Fruit fly (Drosophila melanogaster) whole organism, prepupa: ENCODE data around the gene Syt1.

Source experiments
- CG10631 ChIP-seq: fragments of 200-800 bp; sonication (Bioruptor generic); optimal IDR thresholded peaks from 2 replicates; lab custom pipeline; 2016; ENCODE audit warnings: missing biosample characterization, missing genetic modification characterization
- CG11762 ChIP-seq: fragments of 200-800 bp; sonication (Bioruptor generic); optimal IDR thresholded peaks from 3 replicates; lab custom pipeline; 2016; ENCODE audit warnings: missing biosample characterization, missing genetic modification characterization; ENCODE audit not compliant: insufficient read depth
- CG15336 ChIP-seq: fragments of 200-800 bp; sonication (Bioruptor generic); IDR thresholded peaks from 2 replicates; pipeline ENCODE4 v1.3.6; 2022; ENCODE audit warnings: missing biosample characterization, missing genetic modification characterization
- CG1621 ChIP-seq: fragments of 200-800 bp; sonication (Bioruptor generic); optimal IDR thresholded peaks from 3 replicates; lab custom pipeline; 2018; ENCODE audit warnings: missing biosample characterization, mild to moderate bottlenecking, missing genetic modification characterization
- CG3032 ChIP-seq: fragments of 200-800 bp; optimal IDR thresholded peaks from 2 replicates; lab custom pipeline; 2019; ENCODE audit warnings: missing biosample characterization, mild to moderate bottlenecking, missing genetic modification characterization, moderate library complexity
- CG31627 ChIP-seq: fragments of 200-800 bp; sonication (Bioruptor generic); optimal IDR thresholded peaks from 3 replicates; lab custom pipeline; 2016; ENCODE audit warnings: missing biosample characterization, missing genetic modification characterization
- CG32006 ChIP-seq: fragments of 200-800 bp; sonication (Bioruptor generic); optimal IDR thresholded peaks from 3 replicates; lab custom pipeline; 2017; ENCODE audit warnings: missing biosample characterization, mild to moderate bottlenecking, missing genetic modification characterization
- CG34406 ChIP-seq: fragments of 200-800 bp; sonication (Bioruptor generic); optimal IDR thresholded peaks from 3 replicates; lab custom pipeline; 2016; ENCODE audit warnings: missing biosample characterization, missing genetic modification characterization
- CG3919 ChIP-seq: fragments of 200-800 bp; sonication (Bioruptor generic); optimal IDR thresholded peaks from 3 replicates; lab custom pipeline; 2016; ENCODE audit warnings: missing biosample characterization, missing genetic modification characterization
- CG6163 ChIP-seq: fragments of 200-800 bp; sonication (Bioruptor generic); IDR thresholded peaks from 3 replicates; pipeline ENCODE4 v1.3.6; 2022; ENCODE audit warnings: missing biosample characterization, missing genetic modification characterization
- CG6276 ChIP-seq: fragments of 200-800 bp; sonication (Bioruptor generic); optimal IDR thresholded peaks from 2 replicates; lab custom pipeline; 2017; ENCODE audit warnings: missing biosample characterization, mild to moderate bottlenecking, missing genetic modification characterization
- CG6792 ChIP-seq: fragments of 200-800 bp; sonication (Bioruptor generic); optimal IDR thresholded peaks from 3 replicates; lab custom pipeline; 2016; ENCODE audit warnings: missing biosample characterization, missing genetic modification characterization
- CG6808 ChIP-seq: fragments of 200-800 bp; sonication (Bioruptor generic); optimal IDR thresholded peaks from 3 replicates; lab custom pipeline; 2017; ENCODE audit warnings: missing biosample characterization, missing genetic modification characterization, mild to moderate bottlenecking, moderate library complexity, missing genetic modification reagents
- CG6854 ChIP-seq: fragments of 200-800 bp; sonication (Bioruptor generic); optimal IDR thresholded peaks from 2 replicates; lab custom pipeline; 2017; ENCODE audit warnings: missing biosample characterization, mild to moderate bottlenecking, missing genetic modification characterization
- CG7368 ChIP-seq: fragments of 200-800 bp; sonication (Bioruptor generic); optimal IDR thresholded peaks from 3 replicates; lab custom pipeline; 2016; ENCODE audit warnings: missing biosample characterization, missing genetic modification characterization
- CG8119 ChIP-seq: fragments of 200-800 bp; sonication (Bioruptor generic); IDR thresholded peaks from 3 replicates; pipeline ENCODE4 v1.3.6; 2022; ENCODE audit warnings: missing biosample characterization, missing genetic modification characterization
- CG8632 ChIP-seq: fragments of 200-800 bp; sonication (Bioruptor generic); optimal IDR thresholded peaks from 3 replicates; lab custom pipeline; 2016; ENCODE audit warnings: missing biosample characterization, missing genetic modification characterization
- Eip78C ChIP-seq: fragments of 200-800 bp; sonication (Bioruptor generic); peaks from one replicate; lab custom pipeline; 2016; ENCODE audit warnings: missing biosample characterization, missing genetic modification characterization
- Ets96B ChIP-seq: fragments of 200-800 bp; optimal IDR thresholded peaks from 2 replicates; lab custom pipeline; 2019; ENCODE audit warnings: missing biosample characterization, mild to moderate bottlenecking, missing genetic modification characterization, moderate library complexity
- Gug ChIP-seq: fragments of 200-800 bp; sonication (Bioruptor generic); IDR thresholded peaks from 2 replicates; pipeline ENCODE4 v1.3.6; 2022; ENCODE audit warnings: missing biosample characterization, missing genetic modification characterization
- Hr38 ChIP-seq: sonication (Bioruptor generic); optimal IDR thresholded peaks from 2 replicates; lab custom pipeline; 2016; ENCODE audit warnings: missing biosample characterization, missing genetic modification characterization
- Hr4 ChIP-seq: fragments of 200-800 bp; sonication (Bioruptor generic); optimal IDR thresholded peaks from 3 replicates; lab custom pipeline; 2016; ENCODE audit warnings: missing biosample characterization, missing genetic modification characterization
- Lpt ChIP-seq: fragments of 200-800 bp; sonication (Bioruptor generic); optimal IDR thresholded peaks from 3 replicates; lab custom pipeline; 2016; ENCODE audit warnings: missing biosample characterization, missing genetic modification characterization
- OdsH ChIP-seq: fragments of 200-800 bp; sonication (Bioruptor generic); optimal IDR thresholded peaks from 3 replicates; lab custom pipeline; 2016; ENCODE audit warnings: missing biosample characterization, missing genetic modification characterization
- Smox ChIP-seq: fragments of 200-800 bp; sonication (Bioruptor generic); optimal IDR thresholded peaks from 3 replicates; lab custom pipeline; 2016; ENCODE audit warnings: missing biosample characterization, missing genetic modification characterization
- Sox102F ChIP-seq: fragments of 200-800 bp; sonication (Bioruptor generic); optimal IDR thresholded peaks from 2 replicates; lab custom pipeline; 2016; ENCODE audit warnings: missing biosample characterization, mild to moderate bottlenecking, missing genetic modification characterization
- Sox14 ChIP-seq: fragments of 200-800 bp; sonication (Bioruptor generic); optimal IDR thresholded peaks from 3 replicates; lab custom pipeline; 2016; ENCODE audit warnings: missing biosample characterization, missing genetic modification characterization
- achi ChIP-seq: fragments of 200-800 bp; sonication (Bioruptor generic); optimal IDR thresholded peaks from 3 replicates; lab custom pipeline; 2016; ENCODE audit warnings: missing biosample characterization, missing genetic modification characterization
- acj6 ChIP-seq: fragments of 200-800 bp; sonication (Bioruptor generic); optimal IDR thresholded peaks from 3 replicates; lab custom pipeline; 2016; ENCODE audit warnings: missing biosample characterization, missing genetic modification characterization
- cyc ChIP-seq: fragments of 200-800 bp; sonication (Bioruptor generic); optimal IDR thresholded peaks from 3 replicates; lab custom pipeline; 2016; ENCODE audit warnings: missing biosample characterization, missing genetic modification characterization
- dac ChIP-seq: fragments of 200-800 bp; sonication (Bioruptor generic); optimal IDR thresholded peaks from 2 replicates; lab custom pipeline; 2017; ENCODE audit warnings: missing biosample characterization, mild to moderate bottlenecking, missing genetic modification characterization
- dsx ChIP-seq: fragments of 200-800 bp; optimal IDR thresholded peaks from 3 replicates; lab custom pipeline; 2019; ENCODE audit warnings: missing biosample characterization, mild to moderate bottlenecking, missing genetic modification characterization, moderate library complexity; ENCODE audit not compliant: poor library complexity, severe bottlenecking
- esn ChIP-seq: fragments of 200-800 bp; sonication (Bioruptor generic); optimal IDR thresholded peaks from 2 replicates; lab custom pipeline; 2016; ENCODE audit warnings: missing biosample characterization, mild to moderate bottlenecking, missing genetic modification characterization, moderate library complexity
- fd59A ChIP-seq: fragments of 200-800 bp; sonication (Bioruptor generic); optimal IDR thresholded peaks from 2 replicates; lab custom pipeline; 2017; ENCODE audit warnings: missing biosample characterization, mild to moderate bottlenecking, missing genetic modification characterization, missing genetic modification reagents
- fkh ChIP-seq: fragments of 200-800 bp; sonication (Bioruptor generic); optimal IDR thresholded peaks from 3 replicates; lab custom pipeline; 2017; ENCODE audit warnings: missing biosample characterization, mild to moderate bottlenecking, missing genetic modification characterization, moderate library complexity
- lz ChIP-seq: fragments of 200-800 bp; sonication (Bioruptor generic); optimal IDR thresholded peaks from 3 replicates; lab custom pipeline; 2016; ENCODE audit warnings: missing biosample characterization, missing genetic modification characterization
- net ChIP-seq: fragments of 200-800 bp; sonication (Bioruptor generic); optimal IDR thresholded peaks from 3 replicates; lab custom pipeline; 2016; ENCODE audit warnings: missing biosample characterization, missing genetic modification characterization
- pdm3 ChIP-seq: fragments of 200-800 bp; sonication (Bioruptor generic); optimal IDR thresholded peaks from 3 replicates; lab custom pipeline; 2016; ENCODE audit warnings: missing biosample characterization, missing genetic modification characterization
- salr ChIP-seq, 2 experiments: fragments of 200-800 bp; sonication (Bioruptor generic); optimal IDR thresholded peaks; 3 replicates each; lab custom pipeline; 2016 to 2018; ENCODE audit warnings: missing biosample characterization in 2 of 2, missing genetic modification characterization in 2 of 2, mild to moderate bottlenecking in 1 of 2
- topi ChIP-seq: fragments of 200-800 bp; sonication (Bioruptor generic); optimal IDR thresholded peaks from 3 replicates; lab custom pipeline; 2016; ENCODE audit warnings: missing biosample characterization, missing genetic modification characterization

Syt1 gene

dm6 chr2L:2769476-2770185 lies 30.1 kb downstream of the Syt1 start, which contains the start of the genes colt and HINT1 (continued):
- peak; percentile 41 for TF ChIP-seq CG34406 (GFP tag; lab: Kevin White, UChicago)
- TF ChIP-seq CG3919 (GFP tag; lab: Kevin White, UChicago): peak; percentile 77
- TF ChIP-seq dsx (GFP tag; lab: Kevin White, UChicago): peak; percentile 75
- TF ChIP-seq CG6276 (GFP tag; lab: Kevin White, UChicago): peak; percentile 96
- TF ChIP-seq fkh (GFP tag; lab: Kevin White, UChicago): no peak
- TF ChIP-seq acj6: peak; percentile 12
- TF ChIP-seq CG8632: no peak
- no peak for TF ChIP-seq Gug (GFP tag; lab: Robert Waterston, UW)
- peak; percentile 92 for TF ChIP-seq CG6854 (GFP tag; lab: Kevin White, UChicago)
- TF ChIP-seq lz (GFP tag; lab: Kevin White, UChicago): no peak
- peak; percentile 64 for TF ChIP-seq CG32006
- TF ChIP-seq Sox102F (GFP tag; lab: Kevin White, UChicago): peak; percentile 40
- TF ChIP-seq, all 60 proteins: peak for 39

DNA sequence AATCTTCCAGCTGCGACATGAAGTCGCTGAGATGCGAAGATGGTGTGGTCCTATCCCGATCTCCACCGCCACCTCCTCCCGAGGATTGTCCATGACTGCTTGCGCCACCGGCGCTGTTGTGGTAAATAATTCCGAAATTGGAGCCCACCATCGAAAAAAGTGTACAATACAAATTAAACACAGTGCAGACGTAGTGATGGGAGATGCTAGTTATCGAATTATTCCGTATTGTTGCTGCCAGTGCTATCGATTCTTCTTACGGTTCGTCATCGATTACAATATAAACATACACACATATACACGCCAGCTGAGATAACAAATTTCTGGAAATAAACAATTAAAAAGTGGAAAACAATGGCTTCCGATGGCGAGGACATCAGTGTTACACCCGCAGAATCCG lies 32.2 kb downstream of the Syt1 start, which contains the start of the genes Taf10b and Taf10:
Taf10b (minus strand) TSS at position 219 of the 400 bp plus-strand sequence.
Taf10 (plus strand) TSS at position 264 of the 400 bp plus-strand sequence.
- TF ChIP-seq lz (GFP tag; lab: Kevin White, UChicago) (no peak), fkh (GFP tag; lab: Kevin White, UChicago) (peak; percentile 88), Eip78C (GFP tag; lab: Kevin White, UChicago) (peak; percentile 31), CG6163 (GFP tag; lab: Robert Waterston, UW) (0 out of 3 replicates have a peak, but pooled peaks have one; percentile 23), CG6808 (GFP tag; lab: Kevin White, UChicago) (no peak), esn (GFP tag; lab: Kevin White, UChicago) (peak; percentile 37), dsx (GFP tag; lab: Kevin White, UChicago) (peak; percentile 72), Gug (GFP tag; lab: Robert Waterston, UW) (no peak), Sox14 (GFP tag; lab: Kevin White, UChicago) (peak; percentile 37), CG1621 (peak; percentile 99), CG11762 (GFP tag; lab: Kevin White, UChicago) (no peak), CG6854 (GFP tag; lab: Kevin White, UChicago) (peak; percentile 39)
- TF ChIP-seq, all 60 proteins: peak for 8

dm6 chr2L:2765659-2766373 lies 34.0 kb downstream of the Syt1 start, which contains the start of the genes Snx21 and aph-1:
TSS of gene Snx21 (minus strand) at chr2L:2765665.
TSS of gene aph-1 (plus strand) at chr2L:2766233.
- peak; percentile 89 for TF ChIP-seq CG3032
- peak; percentile 90 for TF ChIP-seq CG15336 (GFP tag; lab: Robert Waterston, UW)
- peak; percentile 82 for TF ChIP-seq Gug (GFP tag; lab: Robert Waterston, UW)
- peak; percentile 91 for TF ChIP-seq Hr4
- TF ChIP-seq CG8119 (GFP tag; lab: Robert Waterston, UW): peak; percentile 88
- peak; percentile 89 for TF ChIP-seq cyc
- peak; percentile 81 for TF ChIP-seq CG6792 (GFP tag; lab: Kevin White, UChicago)
- peak; percentile 85 for TF ChIP-seq CG6276 (GFP tag; lab: Kevin White, UChicago)
- peak; percentile 59 to 86 for TF ChIP-seq salr (GFP tag; optimal IDR thresholded peaks at IDR 0.05; lab: Kevin White, UChicago)
- peak; percentile 93 for TF ChIP-seq acj6
- peak; percentile 90 for TF ChIP-seq CG8632
- TF ChIP-seq dsx (GFP tag; lab: Kevin White, UChicago): peak; percentile 83
- peak; percentile 87 for TF ChIP-seq Smox (GFP tag; lab: Kevin White, UChicago)
- TF ChIP-seq Lpt (GFP tag; lab: Kevin White, UChicago): peak; percentile 61
- TF ChIP-seq Ets96B (tag; lab: Kevin White, UChicago): peak; percentile 90
- TF ChIP-seq CG31627 (GFP tag; lab: Kevin White, UChicago): peak; percentile 92
- TF ChIP-seq topi (GFP tag; lab: Kevin White, UChicago): peak; percentile 84
- peak; percentile 88 for TF ChIP-seq CG6808 (GFP tag; lab: Kevin White, UChicago)
- TF ChIP-seq OdsH (GFP tag; lab: Kevin White, UChicago): peak; percentile 92
- TF ChIP-seq CG11762 (GFP tag; lab: Kevin White, UChicago): peak; percentile 89
- TF ChIP-seq CG1621: peak; percentile 61
- TF ChIP-seq Sox102F (GFP tag; lab: Kevin White, UChicago): peak; percentile 91
- TF ChIP-seq CG7368: peak; percentile 82
- TF ChIP-seq net: peak; percentile 87
- no peak for TF ChIP-seq Hr38
- TF ChIP-seq achi: peak; percentile 90
- TF ChIP-seq fkh (GFP tag; lab: Kevin White, UChicago): peak; percentile 85
- peak; percentile 89 for TF ChIP-seq CG10631
- peak; percentile 89 for TF ChIP-seq CG34406 (GFP tag; lab: Kevin White, UChicago)
- TF ChIP-seq CG6163 (GFP tag; lab: Robert Waterston, UW): peak; percentile 89
- peak; percentile 75 for TF ChIP-seq dac (GFP tag; lab: Kevin White, UChicago)
- TF ChIP-seq pdm3 (GFP tag; lab: Kevin White, UChicago): peak; percentile 92
- TF ChIP-seq fd59A (GFP tag; lab: Kevin White, UChicago): peak; percentile 79
- peak; percentile 89 for TF ChIP-seq CG6854 (GFP tag; lab: Kevin White, UChicago)
